Fruit fly (Drosophila melanogaster) whole organism, embryonic: Measurements from ENCODE around the gene Vha100-2.

Experiments used
- Atf3 ChIP-seq: fragments of 200-800 bp; sonication (Bioruptor generic); optimal IDR thresholded peaks from 3 replicates; lab custom pipeline; 2016; ENCODE audit warnings: missing biosample characterization, missing genetic modification characterization
- Bdp1 ChIP-seq: fragments of 200-800 bp; sonication (Bioruptor generic); optimal IDR thresholded peaks from 3 replicates; lab custom pipeline; 2016; ENCODE audit warnings: missing biosample characterization, missing genetic modification characterization
- BtbVII ChIP-seq: fragments of 200-800 bp; sonication (Bioruptor generic); optimal IDR thresholded peaks from 3 replicates; lab custom pipeline; 2017; ENCODE audit warnings: missing biosample characterization, mild to moderate bottlenecking, missing genetic modification characterization
- Bteb2 ChIP-seq: fragments of 200-800 bp; sonication (Bioruptor generic); optimal IDR thresholded peaks from 2 replicates; lab custom pipeline; 2016; ENCODE audit warnings: missing biosample characterization, missing genetic modification characterization
- CG10321 ChIP-seq: fragments of 200-800 bp; sonication (Bioruptor generic); IDR thresholded peaks from 2 replicates; pipeline ENCODE4 v1.3.6; 2022; ENCODE audit warnings: missing biosample characterization, missing genetic modification characterization
- CG10431 ChIP-seq: fragments of 200-800 bp; sonication (Bioruptor generic); optimal IDR thresholded peaks from 3 replicates; lab custom pipeline; 2018; ENCODE audit warnings: missing biosample characterization, mild to moderate bottlenecking, missing genetic modification characterization
- CG11093 ChIP-seq: fragments of 200-800 bp; sonication (Bioruptor generic); IDR thresholded peaks from 3 replicates; pipeline ENCODE4 v1.3.6; 2022; ENCODE audit warnings: missing biosample characterization, missing genetic modification characterization
- CG11504 ChIP-seq: fragments of 200-800 bp; sonication (Bioruptor generic); optimal IDR thresholded peaks from 3 replicates; lab custom pipeline; 2019; ENCODE audit warnings: missing biosample characterization, mild to moderate bottlenecking, missing genetic modification characterization, moderate library complexity
- CG12071 ChIP-seq: fragments of 200-800 bp; sonication (Bioruptor generic); optimal IDR thresholded peaks from 3 replicates; lab custom pipeline; 2018; ENCODE audit warnings: missing biosample characterization, mild to moderate bottlenecking, missing genetic modification characterization
- CG12769 ChIP-seq: fragments of 200-800 bp; sonication (Bioruptor generic); optimal IDR thresholded peaks from 2 replicates; lab custom pipeline; 2019; ENCODE audit warnings: missing biosample characterization, mild to moderate bottlenecking, missing genetic modification characterization, moderate library complexity
- CG14014 ChIP-seq: fragments of 200-800 bp; sonication (Bioruptor generic); IDR thresholded peaks from 2 replicates; pipeline ENCODE4 v1.3.6; 2022; ENCODE audit warnings: missing biosample characterization, missing genetic modification characterization
- CG14050 ChIP-seq: fragments of 200-800 bp; sonication (Bioruptor generic); IDR thresholded peaks from 3 replicates; pipeline ENCODE4 v1.3.6; 2022; ENCODE audit warnings: missing biosample characterization, missing genetic modification characterization
- CG14441 ChIP-seq: fragments of 200-800 bp; sonication (Bioruptor generic); IDR thresholded peaks from 2 replicates; pipeline ENCODE4 v1.3.6; 2022; ENCODE audit warnings: missing biosample characterization, missing genetic modification characterization
- CG1832 ChIP-seq: fragments of 200-800 bp; sonication (Bioruptor generic); optimal IDR thresholded peaks from 2 replicates; lab custom pipeline; 2017; ENCODE audit warnings: missing biosample characterization, mild to moderate bottlenecking, missing genetic modification characterization, inconsistent platforms
- CG2120 ChIP-seq: fragments of 200-800 bp; sonication (Bioruptor generic); optimal IDR thresholded peaks from 3 replicates; lab custom pipeline; 2016; ENCODE audit warnings: missing biosample characterization, missing genetic modification characterization
- CG32772 ChIP-seq: fragments of 200-800 bp; sonication (Bioruptor generic); IDR thresholded peaks from 2 replicates; pipeline ENCODE4 v1.3.6; 2022; ENCODE audit warnings: missing biosample characterization, missing genetic modification characterization
- CG3281 ChIP-seq: fragments of 200-800 bp; sonication (Bioruptor generic); optimal IDR thresholded peaks from 3 replicates; lab custom pipeline; 2017; ENCODE audit warnings: missing biosample characterization, mild to moderate bottlenecking, missing genetic modification characterization
- CG34422 ChIP-seq: fragments of 200-800 bp; sonication (Bioruptor generic); IDR thresholded peaks from 3 replicates; pipeline ENCODE4 v1.3.6; 2022; ENCODE audit warnings: missing biosample characterization, missing genetic modification characterization
- CG3726 ChIP-seq: fragments of 200-800 bp; sonication (Bioruptor generic); IDR thresholded peaks from 3 replicates; pipeline ENCODE4, ENCODE4 v1.3.6; 2022; ENCODE audit warnings: missing biosample characterization, missing genetic modification characterization
- CG7357 ChIP-seq: fragments of 200-800 bp; sonication (Bioruptor generic); IDR thresholded peaks from 3 replicates; pipeline ENCODE4 v1.3.6; 2022; ENCODE audit warnings: missing biosample characterization, missing genetic modification characterization
- CG7963 ChIP-seq: fragments of 200-800 bp; sonication (Bioruptor generic); IDR thresholded peaks from 3 replicates; pipeline ENCODE4 v1.3.6; 2022; ENCODE audit warnings: missing biosample characterization, missing genetic modification characterization; ENCODE audit not compliant: partially characterized antibody
- CG9727 ChIP-seq: fragments of 200-800 bp; sonication (Bioruptor generic); optimal IDR thresholded peaks from 3 replicates; lab custom pipeline; 2017; ENCODE audit warnings: missing biosample characterization, mild to moderate bottlenecking, missing genetic modification characterization
- CHES-1-like ChIP-seq: fragments of 200-800 bp; sonication (Bioruptor generic); optimal IDR thresholded peaks from 2 replicates; lab custom pipeline; 2016; ENCODE audit warnings: missing biosample characterization, missing genetic modification characterization
- D19A ChIP-seq: fragments of 200-800 bp; optimal IDR thresholded peaks from 3 replicates; lab custom pipeline; 2019; ENCODE audit warnings: missing biosample characterization, mild to moderate bottlenecking, missing genetic modification characterization, moderate library complexity
- ERR ChIP-seq: fragments of 200-800 bp; sonication (Bioruptor generic); optimal IDR thresholded peaks from 2 replicates; lab custom pipeline; 2016; ENCODE audit warnings: missing biosample characterization, missing genetic modification characterization
- H15 ChIP-seq: fragments of 200-800 bp; sonication (Bioruptor generic); IDR thresholded peaks from 3 replicates; pipeline ENCODE4 v1.3.6; 2022; ENCODE audit warnings: missing biosample characterization, missing genetic modification characterization
- H2.0 ChIP-seq: fragments of 200-800 bp; sonication (Bioruptor generic); IDR thresholded peaks from 2 replicates; pipeline ENCODE4 v1.3.6; 2022; ENCODE audit warnings: missing biosample characterization, missing genetic modification characterization
- HLH4C ChIP-seq: fragments of 200-800 bp; sonication (Bioruptor generic); IDR thresholded peaks from 3 replicates; pipeline ENCODE4 v1.3.6; 2022; ENCODE audit warnings: missing biosample characterization, missing genetic modification characterization; ENCODE audit not compliant: partially characterized antibody
- Hr51 ChIP-seq, 2 experiments: fragments of 200-800 bp; sonication (Bioruptor generic); optimal IDR thresholded peaks; 2 replicates in 1 of 2; 3 replicates in 1 of 2; lab custom pipeline; 2016 to 2018; ENCODE audit warnings: missing biosample characterization in 2 of 2, missing genetic modification characterization in 2 of 2, mild to moderate bottlenecking in 1 of 2, moderate library complexity in 1 of 2
- Hsf ChIP-seq: fragments of 200-800 bp; sonication (Bioruptor generic); optimal IDR thresholded peaks from 3 replicates; lab custom pipeline; 2016; ENCODE audit warnings: missing biosample characterization, missing genetic modification characterization
- MESR4 ChIP-seq: fragments of 200-800 bp; sonication (Bioruptor generic); optimal IDR thresholded peaks from 2 replicates; lab custom pipeline; 2018; ENCODE audit warnings: missing biosample characterization, mild to moderate bottlenecking, missing genetic modification characterization, moderate library complexity
- Myb ChIP-seq: fragments of 200-800 bp; sonication (Bioruptor generic); optimal IDR thresholded peaks from 2 replicates; lab custom pipeline; 2016; ENCODE audit warnings: missing biosample characterization, missing genetic modification characterization
- Taf1 ChIP-seq: fragments of 200-800 bp; sonication (Bioruptor generic); IDR thresholded peaks from 2 replicates; pipeline ENCODE4 v1.3.6; 2022; ENCODE audit warnings: missing biosample characterization, missing genetic modification characterization
- Tbp ChIP-seq: fragments of >200 bp; optimal IDR thresholded peaks from 2 replicates; lab custom pipeline; 2018; ENCODE audit warnings: missing biosample characterization, missing genetic modification characterization
- bbx ChIP-seq: fragments of 200-800 bp; sonication (Bioruptor generic); IDR thresholded peaks from 2 replicates; pipeline ENCODE4 v1.3.6; 2022; ENCODE audit warnings: missing biosample characterization, missing genetic modification characterization; ENCODE audit not compliant: partially characterized antibody
- bcd ChIP-seq: fragments of 200-800 bp; sonication (Bioruptor generic); optimal IDR thresholded peaks from 2 replicates; lab custom pipeline; 2017; ENCODE audit warnings: missing biosample characterization, mild to moderate bottlenecking, missing genetic modification characterization
- chm ChIP-seq: fragments of 200-800 bp; sonication (Bioruptor generic); IDR thresholded peaks from 2 replicates; pipeline ENCODE4 v1.3.6; 2022; ENCODE audit warnings: missing biosample characterization, missing genetic modification characterization
- dysf ChIP-seq: fragments of 200-800 bp; sonication (Bioruptor generic); IDR thresholded peaks from 3 replicates; pipeline ENCODE4 v1.3.6; 2022; ENCODE audit warnings: missing biosample characterization, missing genetic modification characterization
- exex ChIP-seq: fragments of 200-800 bp; sonication (Bioruptor generic); optimal IDR thresholded peaks from 4 replicates; lab custom pipeline; 2018; ENCODE audit warnings: missing biosample characterization, mild to moderate bottlenecking, missing genetic modification characterization, moderate library complexity
- fd3F ChIP-seq: fragments of 200-800 bp; sonication (Bioruptor generic); optimal IDR thresholded peaks from 2 replicates; lab custom pipeline; 2018; ENCODE audit warnings: missing biosample characterization, mild to moderate bottlenecking, missing genetic modification characterization, moderate library complexity
- gsb ChIP-seq: fragments of 200-800 bp; sonication (Bioruptor generic); IDR thresholded peaks from 2 replicates; pipeline ENCODE4 v1.3.6; 2022; ENCODE audit warnings: missing biosample characterization, missing genetic modification characterization
- insv ChIP-seq, 2 experiments: fragments of 200-800 bp; sonication (Bioruptor generic); optimal IDR thresholded peaks; 3 replicates each; lab custom pipeline; 2016 to 2018; ENCODE audit warnings: missing biosample characterization in 2 of 2, missing genetic modification characterization in 2 of 2
- jumu ChIP-seq: fragments of 200-800 bp; sonication (Bioruptor generic); optimal IDR thresholded peaks from 3 replicates; lab custom pipeline; 2016; ENCODE audit warnings: missing biosample characterization, missing genetic modification characterization
- kni ChIP-seq: fragments of 200-800 bp; sonication (Bioruptor generic); optimal IDR thresholded peaks from 3 replicates; lab custom pipeline; 2017; ENCODE audit warnings: mild to moderate bottlenecking, missing biosample characterization, missing genetic modification reagents, missing genetic modification characterization
- nerfin-2 ChIP-seq: fragments of 200-800 bp; sonication (Bioruptor generic); IDR thresholded peaks from 2 replicates; pipeline ENCODE4 v1.3.6; 2022; ENCODE audit warnings: missing biosample characterization, missing genetic modification characterization; ENCODE audit not compliant: partially characterized antibody
- rib ChIP-seq: fragments of 200-800 bp; sonication (Bioruptor generic); IDR thresholded peaks from 2 replicates; pipeline ENCODE4 v1.3.6; 2022; ENCODE audit warnings: missing biosample characterization, missing genetic modification characterization
- row ChIP-seq: fragments of 200-800 bp; sonication (Bioruptor generic); IDR thresholded peaks from 3 replicates; pipeline ENCODE4 v1.3.6; 2022; ENCODE audit warnings: missing biosample characterization, missing genetic modification characterization
- sc ChIP-seq, 3 experiments: fragments of >200 bp in 2 of 3; fragments of 200-800 bp in 1 of 3; sonication (Bioruptor generic) in 1 of 3; optimal IDR thresholded peaks; 2 replicates in 2 of 3; 3 replicates in 1 of 3; lab custom pipeline; 2017; ENCODE audit warnings: mild to moderate bottlenecking in 1 of 3, missing biosample characterization in 1 of 3, missing genetic modification characterization in 1 of 3, missing genetic modification reagents in 1 of 3
- sens ChIP-seq: fragments of 200-800 bp; sonication (Bioruptor generic); peaks from one replicate; lab custom pipeline; 2016; ENCODE audit warnings: missing biosample characterization, missing genetic modification characterization
- so ChIP-seq: fragments of 200-800 bp; sonication (Bioruptor generic); IDR thresholded peaks from 3 replicates; pipeline ENCODE4 v1.3.6; 2022; ENCODE audit warnings: missing biosample characterization, missing genetic modification characterization
- stc ChIP-seq: fragments of 200-800 bp; sonication (Bioruptor generic); IDR thresholded peaks from 2 replicates; pipeline ENCODE4 v1.3.6; 2022; ENCODE audit warnings: missing biosample characterization, missing genetic modification characterization
- z ChIP-seq: fragments of 200-800 bp; sonication (Bioruptor generic); IDR thresholded peaks from 3 replicates; pipeline ENCODE4 v1.3.6; 2022; ENCODE audit warnings: missing biosample characterization, missing genetic modification characterization

Gene Vha100-2

DNA sequence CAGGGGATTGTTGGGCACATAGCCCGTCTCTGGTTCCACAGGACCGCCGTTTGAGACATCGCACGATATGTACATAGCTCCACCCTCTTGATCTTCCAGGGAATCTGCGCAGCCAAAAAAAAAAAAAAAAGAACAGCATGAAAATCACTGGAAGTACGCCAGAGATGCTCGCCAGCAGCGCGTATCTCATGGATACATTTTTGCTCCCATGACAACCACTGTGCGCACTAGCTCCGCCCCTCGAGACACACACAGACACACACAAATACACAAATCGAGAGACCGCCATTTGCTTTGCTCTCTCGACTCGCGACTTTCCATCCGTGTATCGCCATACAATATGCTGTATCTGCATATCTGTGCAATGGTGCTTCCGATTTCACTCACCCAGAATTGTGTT lies 27.6 kb downstream of the Vha100-2 start (continued):
- TF ChIP-seq bcd (GFP tag; lab: Kevin White, UChicago) (no peak), CG32772 (GFP tag; lab: Robert Waterston, UW) (peak; percentile 45; the same call in 1 of the 2 replicates), Bteb2 (no peak), Atf3 (GFP tag; lab: Kevin White, UChicago) (no peak), jumu (GFP tag; lab: Kevin White, UChicago) (no peak), CG14441 (GFP tag; lab: Robert Waterston, UW) (0 out of 2 replicates have a peak, but pooled peaks have one; percentile 21), row (GFP tag; lab: Robert Waterston, UW) (peak; percentile 72), bbx (GFP tag; lab: Robert Waterston, UW) (no peak), BtbVII (GFP tag; lab: Kevin White, UChicago) (no peak), MESR4 (no peak), CG10431 (no peak), CG11093 (GFP tag; lab: Robert Waterston, UW) (no peak), fd3F (GFP tag; lab: Kevin White, UChicago) (no peak), CG34422 (GFP tag; lab: Robert Waterston, UW) (no peak), z (GFP tag; lab: Robert Waterston, UW) (no peak), Tbp (GFP tag; lab: Kevin White, UChicago) (no peak), Bdp1 (GFP tag; lab: Kevin White, UChicago) (no peak), gsb (GFP tag; lab: Robert Waterston, UW) (no peak), CG9727 (GFP tag; lab: Kevin White, UChicago) (no peak), CHES-1-like (GFP tag; lab: Kevin White, UChicago) (no peak), kni (GFP tag; lab: Kevin White, UChicago) (no peak), D19A (no peak), CG3726 (GFP tag; lab: Robert Waterston, UW) (no peak), nerfin-2 (GFP tag; lab: Robert Waterston, UW) (no peak), H2.0 (GFP tag; lab: Robert Waterston, UW) (no peak), HLH4C (GFP tag; lab: Robert Waterston, UW) (no peak), chm (no peak), CG12071 (GFP tag; lab: Kevin White, UChicago) (no peak), CG11504 (no peak), ERR (GFP tag; lab: Kevin White, UChicago) (no peak), CG1832 (GFP tag; lab: Kevin White, UChicago) (no peak), Myb (GFP tag; lab: Kevin White, UChicago) (no peak), CG3281 (GFP tag; lab: Kevin White, UChicago) (no peak), Hr51 (GFP tag; optimal IDR thresholded peaks at IDR 0.05; lab: Kevin White, UChicago) (no peak), CG14050 (GFP tag; lab: Robert Waterston, UW) (no peak), CG12769 (tag; lab: Kevin White, UChicago) (no peak), CG7357 (GFP tag; lab: Robert Waterston, UW) (no peak), CG10321 (GFP tag; lab: Robert Waterston, UW) (no peak), stc (no peak), sens (GFP tag; lab: Kevin White, UChicago) (peak; percentile 81), CG2120 (GFP tag; lab: Kevin White, UChicago) (no peak), CG7963 (GFP tag; lab: Robert Waterston, UW) (no peak), Taf1 (GFP tag; lab: Robert Waterston, UW) (no peak), dysf (GFP tag; lab: Robert Waterston, UW) (0 out of 3 replicates have a peak, but pooled peaks have one; percentile 36), rib (GFP tag; lab: Robert Waterston, UW) (no peak), insv (GFP tag; optimal IDR thresholded peaks at IDR 0.05; lab: Kevin White, UChicago) (no peak), exex (no peak), Hsf (GFP tag; lab: Kevin White, UChicago) (peak; percentile 14), CG14014 (GFP tag; lab: Robert Waterston, UW) (no peak), sc (optimal IDR thresholded peaks at IDR 0.05; lab: Kevin White, UChicago) (no peak), sc (GFP tag; optimal IDR thresholded peaks at IDR 0.05; lab: Kevin White, UChicago) (no peak), H15 (GFP tag; lab: Robert Waterston, UW) (no peak), so (GFP tag; lab: Robert Waterston, UW) (no peak)
